Fruit fly (Drosophila melanogaster) whole organism, wandering third instar larva: ENCODE results near the gene CG9286.
A peak's percentile ranks its signal among the peaks of the same experiment; 100 is the strongest.

Source experiments
- Abd-B ChIP-seq: fragments of >200 bp; optimal IDR thresholded peaks from 2 replicates; lab custom pipeline; 2017; ENCODE audit warnings: missing biosample characterization, missing genetic modification characterization
- CG32264 ChIP-seq: fragments of 200-800 bp; sonication (Bioruptor generic); optimal IDR thresholded peaks from 2 replicates; lab custom pipeline; 2016; ENCODE audit warnings: missing biosample characterization, missing genetic modification characterization
- CG9705 ChIP-seq: fragments of 200-800 bp; sonication (Bioruptor generic); optimal IDR thresholded peaks from 2 replicates; lab custom pipeline; 2018; ENCODE audit warnings: missing biosample characterization, mild to moderate bottlenecking, missing genetic modification characterization
- CrebA ChIP-seq: fragments of 200-800 bp; sonication (Bioruptor generic); optimal IDR thresholded peaks from 2 replicates; lab custom pipeline; 2016; ENCODE audit warnings: missing biosample characterization, mild to moderate bottlenecking, missing genetic modification characterization, borderline replicate concordance
- Dfd ChIP-seq: fragments of >200 bp; optimal IDR thresholded peaks from 2 replicates; lab custom pipeline; 2017; ENCODE audit warnings: missing biosample characterization, missing genetic modification characterization
- Dif ChIP-seq: fragments of 200-275, 200-300 bp; sonication (Bioruptor generic); optimal IDR thresholded peaks from 2 replicates; lab custom pipeline; 2018; ENCODE audit warnings: missing biosample characterization, missing genetic modification characterization; ENCODE audit not compliant: partially characterized antibody
- GATAd ChIP-seq: sonication (Bioruptor generic); optimal IDR thresholded peaks from 2 replicates; lab custom pipeline; 2016; ENCODE audit warnings: missing biosample characterization, missing genetic modification characterization
- HLH106 ChIP-seq: fragments of 200-800 bp; optimal IDR thresholded peaks from 3 replicates; lab custom pipeline; 2019; ENCODE audit warnings: missing biosample characterization, mild to moderate bottlenecking, missing genetic modification characterization, moderate library complexity
- Hnf4 ChIP-seq: fragments of 200-800 bp; sonication (Bioruptor generic); optimal IDR thresholded peaks from 2 replicates; lab custom pipeline; 2016; ENCODE audit warnings: missing biosample characterization, mild to moderate bottlenecking, missing genetic modification characterization
- Hr78 ChIP-seq: fragments of >200 bp; optimal IDR thresholded peaks from 2 replicates; lab custom pipeline; 2017; ENCODE audit warnings: missing biosample characterization, missing genetic modification characterization
- Hr83 ChIP-seq: fragments of 200-300 bp; sonication (Bioruptor generic); optimal IDR thresholded peaks from 2 replicates; lab custom pipeline; 2016; ENCODE audit warnings: missing biosample characterization, mild to moderate bottlenecking, missing genetic modification characterization, moderate library complexity; ENCODE audit not compliant: poor library complexity, severe bottlenecking
- Jra ChIP-seq: sonication (Bioruptor generic); optimal IDR thresholded peaks from 2 replicates; lab custom pipeline; 2016; ENCODE audit warnings: missing biosample characterization, missing genetic modification characterization
- Mio ChIP-seq: sonication (Bioruptor generic); optimal IDR thresholded peaks from 2 replicates; lab custom pipeline; 2016; ENCODE audit warnings: missing biosample characterization, missing genetic modification characterization
- Myc ChIP-seq: fragments of >200 bp; optimal IDR thresholded peaks from 2 replicates; lab custom pipeline; 2017
- N ChIP-seq: fragments of >200 bp; optimal IDR thresholded peaks from 2 replicates; lab custom pipeline; 2018; ENCODE audit warnings: missing biosample characterization, missing external identifiers, missing genetic modification characterization
- OdsH ChIP-seq: fragments of 200-800 bp; sonication (Bioruptor generic); optimal IDR thresholded peaks from 2 replicates; lab custom pipeline; 2016; ENCODE audit warnings: missing biosample characterization, mild to moderate bottlenecking, missing genetic modification characterization
- Rel ChIP-seq, 2 experiments: fragments of 200-800 bp; sonication (Bioruptor generic) in 1 of 2; optimal IDR thresholded peaks; 2 replicates in 1 of 2; 3 replicates in 1 of 2; lab custom pipeline; 2016 to 2019; ENCODE audit warnings: mild to moderate bottlenecking in 2 of 2, missing biosample characterization in 2 of 2, missing genetic modification characterization in 2 of 2, moderate library complexity in 1 of 2
- Sp1 ChIP-seq: fragments of 200-800 bp; sonication (Bioruptor generic); optimal IDR thresholded peaks from 3 replicates; lab custom pipeline; 2019; ENCODE audit warnings: missing biosample characterization, mild to moderate bottlenecking, missing genetic modification characterization, moderate library complexity
- Vsx2 ChIP-seq: fragments of 200-300, 225-300 bp; sonication (Bioruptor generic); optimal IDR thresholded peaks from 2 replicates; lab custom pipeline; 2018; ENCODE audit warnings: missing biosample characterization, missing genetic modification characterization; ENCODE audit not compliant: partially characterized antibody
- br ChIP-seq: fragments of 200-800 bp; sonication (Bioruptor generic); optimal IDR thresholded peaks from 2 replicates; lab custom pipeline; 2016; ENCODE audit warnings: missing biosample characterization, missing genetic modification characterization
- brk ChIP-seq: fragments of 200-800 bp; sonication (Bioruptor generic); optimal IDR thresholded peaks from 2 replicates; lab custom pipeline; 2016; ENCODE audit warnings: missing biosample characterization, mild to moderate bottlenecking, missing genetic modification characterization
- dl ChIP-seq, 2 experiments: fragments of 175-275, 200-275 bp in 1 of 2; fragments of 200-275 bp in 1 of 2; sonication (Bioruptor generic); optimal IDR thresholded peaks; lab custom pipeline; 2018; ENCODE audit warnings: mild to moderate bottlenecking in 2 of 2, missing biosample characterization in 2 of 2, missing genetic modification characterization in 2 of 2, moderate library complexity in 2 of 2; ENCODE audit not compliant: partially characterized antibody in 2 of 2, insufficient read depth in 1 of 2
- dmrt93B ChIP-seq: fragments of 200-800 bp; sonication (Bioruptor generic); optimal IDR thresholded peaks from 2 replicates; lab custom pipeline; 2018; ENCODE audit warnings: missing biosample characterization, mild to moderate bottlenecking, missing genetic modification characterization
- dsf ChIP-seq: sonication (Bioruptor generic); optimal IDR thresholded peaks from 2 replicates; lab custom pipeline; 2016; ENCODE audit warnings: missing biosample characterization, missing genetic modification characterization, borderline replicate concordance
- ey ChIP-seq: fragments of 200-800 bp; sonication (Bioruptor generic); optimal IDR thresholded peaks from 2 replicates; lab custom pipeline; 2016; ENCODE audit warnings: missing biosample characterization, missing genetic modification characterization
- foxo ChIP-seq, 2 experiments: fragments of 200-800 bp; sonication (Bioruptor generic); optimal IDR thresholded peaks; 2 replicates in 1 of 2; 3 replicates in 1 of 2; lab custom pipeline; 2016 to 2017; ENCODE audit warnings: missing biosample characterization in 2 of 2, missing genetic modification characterization in 2 of 2
- fru ChIP-seq: fragments of 200-800 bp; sonication (Bioruptor generic); optimal IDR thresholded peaks from 3 replicates; lab custom pipeline; 2016; ENCODE audit warnings: missing biosample characterization, mild to moderate bottlenecking, missing genetic modification characterization
- h ChIP-seq: fragments of 200-800 bp; sonication (Bioruptor generic); optimal IDR thresholded peaks from 3 replicates; lab custom pipeline; 2016; ENCODE audit warnings: missing biosample characterization, mild to moderate bottlenecking, missing genetic modification characterization
- jim ChIP-seq: fragments of 175-275, 200-325 bp; sonication (Bioruptor generic); optimal IDR thresholded peaks from 2 replicates; lab custom pipeline; 2016; ENCODE audit warnings: missing biosample characterization, mild to moderate bottlenecking, missing genetic modification characterization
- lola ChIP-seq: fragments of >200 bp; optimal IDR thresholded peaks from 2 replicates; lab custom pipeline; 2017; ENCODE audit warnings: missing biosample characterization, missing genetic modification characterization
- pan ChIP-seq: fragments of >200 bp; optimal IDR thresholded peaks from 2 replicates; lab custom pipeline; 2017
- psq ChIP-seq: fragments of 200-800 bp; sonication (Bioruptor generic); optimal IDR thresholded peaks from 3 replicates; lab custom pipeline; 2017; ENCODE audit warnings: missing biosample characterization, mild to moderate bottlenecking, missing genetic modification characterization, moderate library complexity
- rgr ChIP-seq: fragments of 200-800 bp; sonication (Bioruptor generic); optimal IDR thresholded peaks from 3 replicates; lab custom pipeline; 2016; ENCODE audit warnings: missing biosample characterization, mild to moderate bottlenecking, missing genetic modification characterization
- sage ChIP-seq: fragments of 200-800 bp; sonication (Bioruptor generic); optimal IDR thresholded peaks from 2 replicates; lab custom pipeline; 2016; ENCODE audit warnings: missing biosample characterization, mild to moderate bottlenecking, missing genetic modification characterization
- sv ChIP-seq: fragments of 200-800 bp; sonication (Bioruptor generic); optimal IDR thresholded peaks from 3 replicates; lab custom pipeline; 2016; ENCODE audit warnings: missing biosample characterization, missing genetic modification characterization
- tai ChIP-seq: sonication (Bioruptor generic); optimal IDR thresholded peaks from 2 replicates; lab custom pipeline; 2016; ENCODE audit warnings: missing biosample characterization, missing genetic modification characterization
- usp ChIP-seq: fragments of >200 bp; optimal IDR thresholded peaks from 2 replicates; lab custom pipeline; 2017; ENCODE audit warnings: missing biosample characterization, missing genetic modification characterization
- woc ChIP-seq: sonication (Bioruptor generic); optimal IDR thresholded peaks from 2 replicates; lab custom pipeline; 2016; ENCODE audit warnings: missing biosample characterization, mild to moderate bottlenecking, missing genetic modification characterization

The CG9286 gene

dm6 chr3R:13812736-13813250, 32.0 kb downstream of the CG9286 start, which contains the start of the genes tal-1A, tal-2A, tal-3A and tal-AA:
tal-1A (plus strand) TSS chr3R:13813109.
tal-2A (plus strand) TSS chr3R:13813109.
tal-3A (plus strand) TSS chr3R:13813109.
tal-AA (plus strand) TSS chr3R:13813109.
- TF ChIP-seq usp (GFP tag; lab: Kevin White, UChicago) (no peak), rgr (GFP tag; lab: Kevin White, UChicago) (peak; percentile 47), Hr78 (no peak), Hnf4 (peak; percentile 35), br (GFP tag; lab: Kevin White, UChicago) (peak; percentile 8), Myc (no peak), CG32264 (GFP tag; lab: Kevin White, UChicago) (no peak), Hr83 (GFP tag; lab: Kevin White, UChicago) (no peak), dsf (no peak), HLH106 (tag; lab: Kevin White, UChicago) (no peak), Abd-B (GFP tag; lab: Kevin White, UChicago) (no peak), fru (GFP tag; lab: Kevin White, UChicago) (peak; percentile 56), dl (GFP tag; optimal IDR thresholded peaks at IDR 0.05; lab: Kevin White, UChicago; ENCODE audit: insufficient read depth in 1 of 2, partially characterized antibody in 2 of 2) (peak; percentile 92 to 96), pan (lab: Kevin White, UChicago) (no peak), OdsH (GFP tag; lab: Kevin White, UChicago) (peak; percentile 48), tai (GFP tag; lab: Kevin White, UChicago) (no peak), Rel (GFP tag; optimal IDR thresholded peaks at IDR 0.05; lab: Kevin White, UChicago) (peak; percentile 2), Rel (tag; optimal IDR thresholded peaks at IDR 0.05; lab: Kevin White, UChicago) (peak; percentile 25), dmrt93B (GFP tag; lab: Kevin White, UChicago) (no peak), Mio (GFP tag; lab: Kevin White, UChicago) (no peak), lola (no peak), sv (no peak), Jra (GFP tag; lab: Kevin White, UChicago) (peak; percentile 55), h (peak; percentile 70), Vsx2 (peak; percentile 92), woc (GFP tag; lab: Kevin White, UChicago) (no peak), ey (GFP tag; lab: Kevin White, UChicago) (no peak), CG9705 (GFP tag; lab: Kevin White, UChicago) (no peak), brk (GFP tag; lab: Kevin White, UChicago) (peak; percentile 54), sage (peak; percentile 66), Dif (peak; percentile 99), GATAd (GFP tag; lab: Kevin White, UChicago) (no peak), foxo (GFP tag; optimal IDR thresholded peaks at IDR 0.05; lab: Kevin White, UChicago) (peak; percentile 26 to 37), Sp1 (GFP tag; lab: Kevin White, UChicago) (peak; percentile 27), Dfd (GFP tag; lab: Kevin White, UChicago) (no peak), N (GFP tag; lab: Kevin White, UChicago) (no peak), psq (GFP tag; lab: Kevin White, UChicago) (peak; percentile 8), jim (GFP tag; lab: Kevin White, UChicago) (no peak), CrebA (GFP tag; lab: Kevin White, UChicago) (peak; percentile 65)

dm6 chr3R:13815022-13815440, 34.3 kb downstream of the CG9286 start:
- TF ChIP-seq foxo (GFP tag; optimal IDR thresholded peaks at IDR 0.05; lab: Kevin White, UChicago) (no peak), GATAd (GFP tag; lab: Kevin White, UChicago) (no peak), Hr78 (no peak), Abd-B (GFP tag; lab: Kevin White, UChicago) (no peak), Rel (GFP tag; optimal IDR thresholded peaks at IDR 0.05; lab: Kevin White, UChicago) (no peak), Rel (tag; optimal IDR thresholded peaks at IDR 0.05; lab: Kevin White, UChicago) (no peak), HLH106 (tag; lab: Kevin White, UChicago) (no peak), brk (GFP tag; lab: Kevin White, UChicago) (no peak), pan (lab: Kevin White, UChicago) (no peak), dl (GFP tag; optimal IDR thresholded peaks at IDR 0.05; lab: Kevin White, UChicago; ENCODE audit: insufficient read depth in 1 of 2, partially characterized antibody in 2 of 2) (no peak), OdsH (GFP tag; lab: Kevin White, UChicago) (no peak), br (GFP tag; lab: Kevin White, UChicago) (no peak), Myc (no peak), rgr (GFP tag; lab: Kevin White, UChicago) (no peak), h (no peak), Jra (GFP tag; lab: Kevin White, UChicago) (no peak), psq (GFP tag; lab: Kevin White, UChicago) (no peak), N (GFP tag; lab: Kevin White, UChicago) (no peak), dsf (no peak)
